Fruit fly (Drosophila melanogaster): ENCODE measurements around the gene Hipk.

dm6 chr3L:540432-540973 lies 2.4 kb upstream of the Hipk start, which contains the start of the genes klar and BORCS6:
- TF ChIP-seq CG8478 (optimal IDR thresholded peaks at IDR 0.05), result no peak
- TF ChIP-seq CTCF (optimal IDR thresholded peaks at IDR 0.05), result peak; percentile 20 to 55
